Worm (Caenorhabditis elegans) whole organism, late embryonic: ENCODE measurements around the gene str-45.

Source experiments
- C08G9.2 ChIP-seq: sonication (generic microtip); optimal IDR thresholded peaks from 2 replicates; lab custom pipeline; 2016; ENCODE audit warnings: mild to moderate bottlenecking, missing genetic modification characterization, moderate library complexity, missing compliant biosample characterization
- C38D4.7 ChIP-seq: fragments of 200-800 bp; sonication (Bioruptor generic); optimal IDR thresholded peaks from 2 replicates; lab custom pipeline; 2018; ENCODE audit warnings: mild to moderate bottlenecking, missing genetic modification characterization, moderate library complexity, missing compliant biosample characterization
- ceh-14 ChIP-seq: sonication (generic microtip); optimal IDR thresholded peaks from 2 replicates; lab custom pipeline; 2016; ENCODE audit warnings: missing genotype, missing genetic modification characterization, missing compliant biosample characterization
- ceh-18 ChIP-seq: sonication (generic microtip); optimal IDR thresholded peaks from 2 replicates; lab custom pipeline; 2016; ENCODE audit warnings: missing genetic modification characterization, missing compliant biosample characterization
- ceh-24 ChIP-seq: sonication (generic microtip); optimal IDR thresholded peaks from 2 replicates; lab custom pipeline; 2016; ENCODE audit warnings: mild to moderate bottlenecking, missing genetic modification characterization, missing compliant biosample characterization
- elt-2 ChIP-seq: sonication (generic microtip); optimal IDR thresholded peaks from 2 replicates; lab custom pipeline; 2016; ENCODE audit warnings: missing genetic modification reagents, missing genetic modification characterization, missing compliant biosample characterization
- elt-4 ChIP-seq: sonication (generic microtip); optimal IDR thresholded peaks from 2 replicates; lab custom pipeline; 2016; ENCODE audit warnings: missing genetic modification characterization, missing compliant biosample characterization
- gmeb-2 ChIP-seq: sonication (generic microtip); optimal IDR thresholded peaks from 2 replicates; lab custom pipeline; 2016; ENCODE audit warnings: missing genetic modification characterization, inconsistent platforms, missing compliant biosample characterization
- hlh-30 ChIP-seq: sonication (generic microtip); optimal IDR thresholded peaks from 2 replicates; lab custom pipeline; 2017; ENCODE audit warnings: antibody characterized with exemption, missing genetic modification characterization, missing compliant biosample characterization; ENCODE audit not compliant: insufficient read depth
- madf-2 ChIP-seq: sonication (generic microtip); optimal IDR thresholded peaks from 2 replicates; lab custom pipeline; 2017; ENCODE audit warnings: missing genetic modification characterization, missing compliant biosample characterization
- nhr-11 ChIP-seq: fragments of 150-350 bp; optimal IDR thresholded peaks from 2 replicates; lab custom pipeline; 2014; ENCODE audit warnings: missing biosample characterization, missing genetic modification characterization
- pax-1 ChIP-seq: fragments of 150-350 bp; optimal IDR thresholded peaks from 2 replicates; lab custom pipeline; 2014; ENCODE audit warnings: missing biosample characterization, missing genetic modification characterization
- syd-9 ChIP-seq: sonication (generic microtip); optimal IDR thresholded peaks from 2 replicates; lab custom pipeline; 2016; ENCODE audit warnings: mild to moderate bottlenecking, missing genetic modification characterization, moderate library complexity, missing compliant biosample characterization
- unc-55 ChIP-seq: sonication (generic microtip); optimal IDR thresholded peaks from 2 replicates; lab custom pipeline; 2017; ENCODE audit warnings: missing biosample characterization, missing genetic modification reagents, missing genetic modification characterization

ce11 chrV:15119517-15119916, 39.3 kb upstream of the str-45 start, which contains the start of gene flor-1:
- TF ChIP-seq ceh-14 (tag; lab: Kevin White, UChicago): no peak
- no peak for TF ChIP-seq elt-2
- no peak for TF ChIP-seq unc-55
- TF ChIP-seq madf-2 (tag; lab: Kevin White, UChicago): no peak
- TF ChIP-seq hlh-30: no peak
- no peak for TF ChIP-seq syd-9 (tag; lab: Kevin White, UChicago)
- TF ChIP-seq elt-4 (tag; lab: Kevin White, UChicago): no peak
- TF ChIP-seq gmeb-2 (tag; lab: Kevin White, UChicago): no peak
- TF ChIP-seq nhr-11 (tag; lab: Kevin White, UChicago): no peak
- TF ChIP-seq ceh-24 (tag; lab: Kevin White, UChicago): no peak
- TF ChIP-seq C08G9.2 (tag; lab: Kevin White, UChicago): no peak
- no peak for TF ChIP-seq pax-1 (tag; lab: Kevin White, UChicago)
- no peak for TF ChIP-seq ceh-18
- TF ChIP-seq C38D4.7 (GFP tag; lab: Kevin White, UChicago): no peak
